Worm (Caenorhabditis elegans) whole organism, early embryonic: ENCODE data around the gene C36E8.6.

ENCODE experiments used
- B0310.2 ChIP-seq: sonication (generic microtip); optimal IDR thresholded peaks from 2 replicates; lab custom pipeline; 2016; ENCODE audit warnings: mild to moderate bottlenecking, missing genetic modification characterization, missing compliant biosample characterization
- F13C5.2 ChIP-seq: sonication (generic microtip); optimal IDR thresholded peaks from 2 replicates; lab custom pipeline; 2017; ENCODE audit warnings: mild to moderate bottlenecking, missing genetic modification characterization, inconsistent platforms, missing compliant biosample characterization
- aly-1 ChIP-seq: sonication (generic microtip); optimal IDR thresholded peaks from 2 replicates; lab custom pipeline; 2016; ENCODE audit warnings: missing genetic modification characterization, missing compliant biosample characterization
- ama-1 ChIP-seq: fragments of 150-350 bp; optimal IDR thresholded peaks from 2 replicates; lab custom pipeline; 2014
- ceh-13 ChIP-seq: fragments of 200-800 bp; sonication (Bioruptor generic); optimal IDR thresholded peaks from 2 replicates; lab custom pipeline; 2018; ENCODE audit warnings: mild to moderate bottlenecking, missing genetic modification characterization, missing compliant biosample characterization
- ceh-36 ChIP-seq: sonication (generic microtip); optimal IDR thresholded peaks from 2 replicates; lab custom pipeline; 2016; ENCODE audit warnings: missing genetic modification characterization, inconsistent platforms, missing compliant biosample characterization
- ets-7 ChIP-seq: sonication (generic microtip); optimal IDR thresholded peaks from 2 replicates; lab custom pipeline; 2016; ENCODE audit warnings: missing genotype, missing genetic modification characterization, missing compliant biosample characterization
- flt-1 ChIP-seq: fragments of 200-800 bp; sonication (Bioruptor generic); IDR thresholded peaks from 2 replicates; pipeline ENCODE4 v1.3.6; 2022; ENCODE audit warnings: missing genetic modification characterization, missing compliant biosample characterization
- hmbx-1 ChIP-seq: sonication (generic microtip); optimal IDR thresholded peaks from 2 replicates; lab custom pipeline; 2016; ENCODE audit warnings: mild to moderate bottlenecking, missing genetic modification characterization, missing compliant biosample characterization
- hmg-4 ChIP-seq: fragments of 200-800 bp; sonication (Bioruptor generic); optimal IDR thresholded peaks from 2 replicates; lab custom pipeline; 2018; ENCODE audit warnings: mild to moderate bottlenecking, missing genetic modification characterization, missing compliant biosample characterization
- hnd-1 ChIP-seq: sonication (generic microtip); optimal IDR thresholded peaks from 2 replicates; lab custom pipeline; 2016; ENCODE audit warnings: missing genetic modification characterization, missing compliant biosample characterization
- pes-1 ChIP-seq: fragments of 200-800 bp; sonication (Bioruptor generic); IDR thresholded peaks from 2 replicates; pipeline ENCODE4 v1.3.6; 2022; ENCODE audit warnings: missing genetic modification reagents, missing genetic modification characterization, missing compliant biosample characterization
- scrt-1 ChIP-seq: fragments of 200-800 bp; sonication (Bioruptor generic); IDR thresholded peaks from 2 replicates; pipeline ENCODE4 v1.3.6; 2022; ENCODE audit warnings: missing genetic modification characterization, missing compliant biosample characterization
- sea-1 ChIP-seq: fragments of 200-800 bp; sonication (Bioruptor generic); conservative IDR thresholded peaks from 2 replicates; pipeline ENCODE4 v1.3.6; 2022; ENCODE audit warnings: missing genetic modification characterization, missing compliant biosample characterization
- tbx-11 ChIP-seq: fragments of 200-800 bp; sonication (Bioruptor generic); IDR thresholded peaks from 2 replicates; pipeline ENCODE4 v1.3.6; 2022; ENCODE audit warnings: missing genetic modification characterization, missing compliant biosample characterization
- tbx-37 ChIP-seq: fragments of 200-800 bp; sonication (Bioruptor generic); conservative IDR thresholded peaks from 2 replicates; pipeline ENCODE4 v1.3.6; 2022; ENCODE audit warnings: missing genetic modification reagents, missing genetic modification characterization, missing compliant biosample characterization
- tra-4 ChIP-seq: sonication (generic microtip); optimal IDR thresholded peaks from 2 replicates; lab custom pipeline; 2017; ENCODE audit warnings: missing genetic modification characterization, missing compliant biosample characterization

Gene C36E8.6

ce11 chrIII:3986368-3986767 lies 1.5 kb upstream of the C36E8.6 start, which contains the start of gene Y1A5A.1:
Y1A5A.1 (minus strand) TSS chrIII:3986661.
- TF ChIP-seq tra-4 (tag; lab: Kevin White, UChicago) = no peak
- no peak for TF ChIP-seq flt-1 (GFP tag; lab: Robert Waterston, UW)
- no peak for TF ChIP-seq tbx-11 (GFP tag; lab: Robert Waterston, UW)
- no peak for TF ChIP-seq hmbx-1 (tag; lab: Kevin White, UChicago)
- no peak for TF ChIP-seq aly-1
- TF ChIP-seq ets-7 (tag; lab: Kevin White, UChicago) = no peak
- no peak for TF ChIP-seq ceh-36
- TF ChIP-seq ceh-13 (GFP tag; lab: Kevin White, UChicago) = no peak
- TF ChIP-seq ama-1 = no peak
- no peak for TF ChIP-seq sea-1 (GFP tag; lab: Robert Waterston, UW)

ce11 chrIII:3991362-3991761 lies 3.5 kb downstream of the C36E8.6 start:
- TF ChIP-seq pes-1 (GFP tag; lab: Robert Waterston, UW) (no peak), F13C5.2 (tag; lab: Kevin White, UChicago) (no peak), scrt-1 (GFP tag; lab: Robert Waterston, UW) (no peak), hmbx-1 (tag; lab: Kevin White, UChicago) (no peak), ets-7 (tag; lab: Kevin White, UChicago) (no peak), ceh-13 (GFP tag; lab: Kevin White, UChicago) (no peak), ama-1 (no peak), flt-1 (GFP tag; lab: Robert Waterston, UW) (no peak), tbx-37 (no peak)

ce11 chrIII:3992089-3992488 lies 4.2 kb downstream of the C36E8.6 start, which contains the start of gene glb-11:
glb-11 (minus strand) TSS chrIII:3992189.
- no peak for TF ChIP-seq flt-1 (GFP tag; lab: Robert Waterston, UW)

- TF ChIP-seq aly-1 (no peak), hnd-1 (no peak), ceh-36 (no peak), F13C5.2 (tag; lab: Kevin White, UChicago) (no peak), hmg-4 (GFP tag; lab: Kevin White, UChicago) (no peak), pes-1 (GFP tag; lab: Robert Waterston, UW) (no peak), ceh-13 (GFP tag; lab: Kevin White, UChicago) (no peak), ama-1 (no peak), tbx-37 (no peak), scrt-1 (GFP tag; lab: Robert Waterston, UW) (no peak), tbx-11 (GFP tag; lab: Robert Waterston, UW) (no peak), B0310.2 (tag; lab: Kevin White, UChicago) (no peak), tra-4 (tag; lab: Kevin White, UChicago) (no peak), ets-7 (tag; lab: Kevin White, UChicago) (no peak), hmbx-1 (tag; lab: Kevin White, UChicago) (no peak), sea-1 (GFP tag; lab: Robert Waterston, UW) (no peak), flt-1 (GFP tag; lab: Robert Waterston, UW) (no peak)
These were observed 6.6 kb downstream of the C36E8.6 start for ce11 chrIII:3994457-3994856.

- TF ChIP-seq aly-1 = no peak
- TF ChIP-seq hmbx-1 (tag; lab: Kevin White, UChicago) = no peak
- TF ChIP-seq ceh-36 = peak; percentile 14
- peak; percentile 85 for TF ChIP-seq F13C5.2 (tag; lab: Kevin White, UChicago)
- 0 out of 2 replicates have a peak, but pooled peaks have one; percentile 41 for TF ChIP-seq pes-1 (GFP tag; lab: Robert Waterston, UW)
- TF ChIP-seq ets-7 (tag; lab: Kevin White, UChicago) = no peak
- TF ChIP-seq ama-1 = no peak
- TF ChIP-seq tbx-11 (GFP tag; lab: Robert Waterston, UW) = 0 out of 2 replicates have a peak, but pooled peaks have one; percentile 33
- 0 out of 2 replicates have a peak, but pooled peaks have one; percentile 35 for TF ChIP-seq sea-1 (GFP tag; lab: Robert Waterston, UW)
- no peak for TF ChIP-seq tra-4 (tag; lab: Kevin White, UChicago)
- no peak for TF ChIP-seq flt-1 (GFP tag; lab: Robert Waterston, UW)
These were observed 16.3 kb downstream of the C36E8.6 start, which contains the start of gene tif-1A for ce11 chrIII:4004064-4004580. tif-1A (minus strand) TSS chrIII:4004114.

ce11 chrIII:4005446-4006192 lies 17.8 kb downstream of the C36E8.6 start, which contains the start of gene pxd-1:
pxd-1 (plus strand) TSS chrIII:4006142.
- TF ChIP-seq ets-7 (tag; lab: Kevin White, UChicago) (no peak), pes-1 (GFP tag; lab: Robert Waterston, UW) (no peak), hmbx-1 (tag; lab: Kevin White, UChicago) (no peak), hnd-1 (no peak), scrt-1 (GFP tag; lab: Robert Waterston, UW) (no peak), tbx-11 (GFP tag; lab: Robert Waterston, UW) (no peak), ama-1 (no peak), hmg-4 (GFP tag; lab: Kevin White, UChicago) (no peak), sea-1 (GFP tag; lab: Robert Waterston, UW) (no peak), aly-1 (no peak), B0310.2 (tag; lab: Kevin White, UChicago) (no peak), ceh-13 (GFP tag; lab: Kevin White, UChicago) (no peak)

- TF ChIP-seq aly-1 = no peak
- TF ChIP-seq F13C5.2 (tag; lab: Kevin White, UChicago) = no peak
- no peak for TF ChIP-seq scrt-1 (GFP tag; lab: Robert Waterston, UW)
- TF ChIP-seq flt-1 (GFP tag; lab: Robert Waterston, UW) = no peak
- no peak for TF ChIP-seq B0310.2 (tag; lab: Kevin White, UChicago)
- no peak for TF ChIP-seq ets-7 (tag; lab: Kevin White, UChicago)
- TF ChIP-seq ama-1 = no peak
- TF ChIP-seq ceh-36 = no peak
- TF ChIP-seq hnd-1 = no peak
- TF ChIP-seq pes-1 (GFP tag; lab: Robert Waterston, UW) = no peak
These were observed 19.2 kb downstream of the C36E8.6 start for ce11 chrIII:4007017-4007416.
